Worm (Caenorhabditis elegans): ENCODE data around the gene Y49F6A.12.

- TF ChIP-seq nfya-1 (tag; optimal IDR thresholded peaks at IDR 0.05) = no peak
- TF ChIP-seq pha-4 (tag; optimal IDR thresholded peaks at IDR 0.05) = no peak
- no peak for TF ChIP-seq K02D7.2 (tag; optimal IDR thresholded peaks at IDR 0.05)
- TF ChIP-seq ttx-3 (tag; optimal IDR thresholded peaks at IDR 0.05) = no peak
- TF ChIP-seq ama-1 (optimal IDR thresholded peaks at IDR 0.05) = no peak
- no peak for TF ChIP-seq pqm-1 (tag; optimal IDR thresholded peaks at IDR 0.05)
- TF ChIP-seq hlh-6 (tag; optimal IDR thresholded peaks at IDR 0.05) = no peak
- no peak for TF ChIP-seq ceh-45 (GFP tag; IDR thresholded peaks at IDR 0.05)
- TF ChIP-seq ceh-9 (tag; optimal IDR thresholded peaks at IDR 0.05) = no peak
- no peak for TF ChIP-seq pha-2 (tag; optimal IDR thresholded peaks at IDR 0.05)
- no peak for TF ChIP-seq ets-4 (tag; optimal IDR thresholded peaks at IDR 0.05)
- no peak for TF ChIP-seq odd-2 (tag; optimal IDR thresholded peaks at IDR 0.05)
- no peak for TF ChIP-seq K09A11.1 (tag; optimal IDR thresholded peaks at IDR 0.05; ENCODE audit: insufficient read depth)
- TF ChIP-seq F13H6.1 (tag; optimal IDR thresholded peaks at IDR 0.05) = no peak
These were observed 43.8 kb downstream of the Y49F6A.12 start, which contains the start of gene fbxb-31 for ce11 chrII:3639238-3639637.

All from whole organism, late embryonic.